Fruit fly (Drosophila melanogaster): Measurements from ENCODE around the gene Poxm.

The Poxm gene

dm6 chr3R:8352961-8353728, 19.6 kb upstream of the Poxm start (continued):
- no peak for TF ChIP-seq odd (GFP tag; optimal IDR thresholded peaks at IDR 0.05)
- no peak for TF ChIP-seq CG14014 (GFP tag; IDR thresholded peaks at IDR 0.05)
- TF ChIP-seq run (tag; optimal IDR thresholded peaks at IDR 0.05): no peak
- no peak for TF ChIP-seq gem (tag; optimal IDR thresholded peaks at IDR 0.05)
- TF ChIP-seq rib (GFP tag; IDR thresholded peaks at IDR 0.05): no peak
- TF ChIP-seq Poxn (GFP tag; IDR thresholded peaks at IDR 0.05): no peak
- TF ChIP-seq CG4424 (GFP tag; optimal IDR thresholded peaks at IDR 0.05): no peak

dm6 chr3R:8349449-8350115, 16.0 kb upstream of the Poxm start, which contains the start of gene Atg13:
Atg13 (plus strand) TSS chr3R:8349815.
- TF ChIP-seq sob (GFP tag; IDR thresholded peaks at IDR 0.05): no peak
- TF ChIP-seq CG17802 (tag; optimal IDR thresholded peaks at IDR 0.05): peak; percentile 59
- TF ChIP-seq CG7963 (GFP tag; IDR thresholded peaks at IDR 0.05; ENCODE audit: partially characterized antibody): peak; percentile 72
- no peak for TF ChIP-seq gce (GFP tag; IDR thresholded peaks at IDR 0.05)
- no peak for TF ChIP-seq CG6254 (GFP tag; optimal IDR thresholded peaks at IDR 0.05)
- TF ChIP-seq Xrp1 (GFP tag; IDR thresholded peaks at IDR 0.05): no peak
- no peak for TF ChIP-seq CG3847 (GFP tag; IDR thresholded peaks at IDR 0.05)
- peak; percentile 59 for TF ChIP-seq sug (tag; optimal IDR thresholded peaks at IDR 0.05)
- no peak for TF ChIP-seq CG10274 (GFP tag; optimal IDR thresholded peaks at IDR 0.05)
- TF ChIP-seq CG17328 (GFP tag; IDR thresholded peaks at IDR 0.05): no peak
- peak; percentile 69 for TF ChIP-seq unc-4 (GFP tag; IDR thresholded peaks at IDR 0.05; ENCODE audit: partially characterized antibody)
- no peak for TF ChIP-seq ewg (GFP tag; optimal IDR thresholded peaks at IDR 0.05)
- no peak for TF ChIP-seq CG11696 (GFP tag; IDR thresholded peaks at IDR 0.05)
- peak; percentile 95 for TF ChIP-seq CG30020 (tag; optimal IDR thresholded peaks at IDR 0.05)
- peak; percentile 44 for TF ChIP-seq Ets97D (GFP tag; optimal IDR thresholded peaks at IDR 0.05)
- peak; percentile 51; the same call in 1 of the 2 replicates for TF ChIP-seq NFAT (GFP tag; IDR thresholded peaks at IDR 0.05)
- peak; percentile 33 for TF ChIP-seq YL-1 (GFP tag; optimal IDR thresholded peaks at IDR 0.05)
- no peak for TF ChIP-seq CG14441 (GFP tag; IDR thresholded peaks at IDR 0.05)
- no peak for TF ChIP-seq Doc2 (GFP tag; IDR thresholded peaks at IDR 0.05)
- TF ChIP-seq sc (optimal IDR thresholded peaks at IDR 0.05): no peak
- no peak for TF ChIP-seq sc (GFP tag; optimal IDR thresholded peaks at IDR 0.05)
- no peak for TF ChIP-seq fd96Cb (tag; optimal IDR thresholded peaks at IDR 0.05)
- TF ChIP-seq CG4707 (GFP tag; optimal IDR thresholded peaks at IDR 0.05): no peak
- TF ChIP-seq CG17612 (GFP tag; IDR thresholded peaks at IDR 0.05): no peak
- TF ChIP-seq cg (GFP tag; optimal IDR thresholded peaks at IDR 0.05): no peak
- no peak for TF ChIP-seq CG3838 (GFP tag; optimal IDR thresholded peaks at IDR 0.05)
- TF ChIP-seq jumu (GFP tag; optimal IDR thresholded peaks at IDR 0.05): no peak
- no peak for TF ChIP-seq CG10462 (GFP tag; optimal IDR thresholded peaks at IDR 0.05)
- TF ChIP-seq CG13775 (GFP tag; optimal IDR thresholded peaks at IDR 0.05): peak; percentile 50
- no peak for TF ChIP-seq ems (GFP tag; optimal IDR thresholded peaks at IDR 0.05)
- peak; percentile 92 for TF ChIP-seq Sin3A (optimal IDR thresholded peaks at IDR 0.05)
- TF ChIP-seq hkb (optimal IDR thresholded peaks at IDR 0.05): peak; percentile 62
- TF ChIP-seq hkb (GFP tag; IDR thresholded peaks at IDR 0.05): 0 out of 2 replicates have a peak, but pooled peaks have one; percentile 11
- TF ChIP-seq CG9817 (tag; optimal IDR thresholded peaks at IDR 0.05): peak; percentile 49
- TF ChIP-seq CG11093 (GFP tag; IDR thresholded peaks at IDR 0.05): no peak
- no peak for TF ChIP-seq ro (GFP tag; IDR thresholded peaks at IDR 0.05)
- TF ChIP-seq CG7271 (tag; optimal IDR thresholded peaks at IDR 0.05): no peak
- TF ChIP-seq org-1 (GFP tag; optimal IDR thresholded peaks at IDR 0.05): no peak
- TF ChIP-seq cad (GFP tag; optimal IDR thresholded peaks at IDR 0.05): no peak
- TF ChIP-seq CG10654 (GFP tag; optimal IDR thresholded peaks at IDR 0.05): no peak
- no peak for TF ChIP-seq CG34376 (GFP tag; optimal IDR thresholded peaks at IDR 0.05)
- no peak for TF ChIP-seq insv (GFP tag; optimal IDR thresholded peaks at IDR 0.05)
